Worm (Caenorhabditis elegans): ENCODE data around the gene C23G10.5.

- TF ChIP-seq ama-1 (optimal IDR thresholded peaks at IDR 0.05) (no peak), hmbx-1 (tag; optimal IDR thresholded peaks at IDR 0.05) (no peak), tra-4 (tag; optimal IDR thresholded peaks at IDR 0.05) (no peak), flt-1 (GFP tag; IDR thresholded peaks at IDR 0.05) (no peak), ceh-13 (GFP tag; optimal IDR thresholded peaks at IDR 0.05) (no peak), aly-1 (tag; optimal IDR thresholded peaks at IDR 0.05) (no peak), ets-7 (tag; optimal IDR thresholded peaks at IDR 0.05) (no peak), scrt-1 (GFP tag; IDR thresholded peaks at IDR 0.05) (no peak)
Observed at ce11 chrIII:6141532-6141931, 49.4 kb upstream of the C23G10.5 start.
